Worm (Caenorhabditis elegans) whole organism, early embryonic: ENCODE measurements around the gene flp-1.
"Not testable (repeated sequence)": the region's sequence is repeated elsewhere in the genome, so short reads cannot be mapped to it uniquely, and the experiment has no call there.

Experiments
- ceh-13 ChIP-seq: fragments of 200-800 bp; sonication (Bioruptor generic); optimal IDR thresholded peaks from 2 replicates; lab custom pipeline; 2018; ENCODE audit warnings: mild to moderate bottlenecking, missing genetic modification characterization, missing compliant biosample characterization
- ceh-36 ChIP-seq: sonication (generic microtip); optimal IDR thresholded peaks from 2 replicates; lab custom pipeline; 2016; ENCODE audit warnings: missing genetic modification characterization, inconsistent platforms, missing compliant biosample characterization
- tbx-11 ChIP-seq: fragments of 200-800 bp; sonication (Bioruptor generic); IDR thresholded peaks from 2 replicates; pipeline ENCODE4 v1.3.6; 2022; ENCODE audit warnings: missing genetic modification characterization, missing compliant biosample characterization

flp-1 gene

ce11 chrIV:9194524-9194923 is 50.0 kb downstream of the flp-1 start, which contains the start of gene C46C2.7:
Gene C46C2.7 (plus strand): TSS chrIV:9194824.
- TF ChIP-seq ceh-13 (GFP tag; lab: Kevin White, UChicago); ceh-36; tbx-11 (GFP tag; lab: Robert Waterston, UW): not testable (repeated sequence)
